Fruit fly (Drosophila melanogaster): Measurements from ENCODE around the gene CG4617.

CG4617 gene

dm6 chrX:7117729-7118128 is 13.4 kb upstream of the CG4617 start (continued):
- peak; percentile 79 for TF ChIP-seq CG10979 (tag; optimal IDR thresholded peaks at IDR 0.05)
- peak; percentile 31 for TF ChIP-seq tio (GFP tag; optimal IDR thresholded peaks at IDR 0.05)
- TF ChIP-seq CG4820 (GFP tag; optimal IDR thresholded peaks at IDR 0.05) = peak; percentile 53
- TF ChIP-seq Myb (GFP tag; optimal IDR thresholded peaks at IDR 0.05) = no peak
- TF ChIP-seq CG4282 (GFP tag; optimal IDR thresholded peaks at IDR 0.05) = no peak
- 0 out of 2 replicates have a peak, but pooled peaks have one; percentile 22 for TF ChIP-seq sens-2 (GFP tag; IDR thresholded peaks at IDR 0.05)
- TF ChIP-seq Eip74EF (GFP tag; optimal IDR thresholded peaks at IDR 0.05) = no peak
- no peak for TF ChIP-seq zfh2 (GFP tag; optimal IDR thresholded peaks at IDR 0.05)
- TF ChIP-seq Fer1 (GFP tag; optimal IDR thresholded peaks at IDR 0.05) = peak; percentile 81
- TF ChIP-seq CG4730 (GFP tag; IDR thresholded peaks at IDR 0.05) = peak; percentile 38; the same call in 1 of the 2 replicates
- TF ChIP-seq cas (GFP tag; IDR thresholded peaks at IDR 0.05) = no peak
- no peak for TF ChIP-seq Adf1 (GFP tag; IDR thresholded peaks at IDR 0.05)
- TF ChIP-seq CG6175 (GFP tag; IDR thresholded peaks at IDR 0.05) = no peak
- peak; percentile 54; the same call in 1 of the 2 replicates for TF ChIP-seq H2.0 (GFP tag; IDR thresholded peaks at IDR 0.05)
- no peak for TF ChIP-seq CG7928 (GFP tag; optimal IDR thresholded peaks at IDR 0.05)
- no peak for TF ChIP-seq tx (GFP tag; optimal IDR thresholded peaks at IDR 0.05)
- peak; percentile 9 for TF ChIP-seq CG4854 (GFP tag; optimal IDR thresholded peaks at IDR 0.05)
- no peak for TF ChIP-seq shn (GFP tag; optimal IDR thresholded peaks at IDR 0.05)
- peak; percentile 70 for TF ChIP-seq Hmr (GFP tag; optimal IDR thresholded peaks at IDR 0.05)
- TF ChIP-seq CG3726 (GFP tag; IDR thresholded peaks at IDR 0.05) = no peak
- no peak for TF ChIP-seq Neu2 (GFP tag; optimal IDR thresholded peaks at IDR 0.05; ENCODE audit: borderline replicate concordance)
- peak; percentile 57 for TF ChIP-seq ara (GFP tag; IDR thresholded peaks at IDR 0.05)
- TF ChIP-seq grau (tag; optimal IDR thresholded peaks at IDR 0.05) = peak; percentile 70
- TF ChIP-seq CG9797 (GFP tag; optimal IDR thresholded peaks at IDR 0.05) = no peak
- TF ChIP-seq CG15073 (GFP tag; optimal IDR thresholded peaks at IDR 0.05) = no peak
- peak; percentile 77 for TF ChIP-seq Nf-YB (GFP tag; optimal IDR thresholded peaks at IDR 0.05)
- TF ChIP-seq CG2129 (GFP tag; IDR thresholded peaks at IDR 0.05; ENCODE audit: partially characterized antibody) = no peak
- TF ChIP-seq pb (GFP tag; optimal IDR thresholded peaks at IDR 0.05) = no peak
- peak; percentile 77 for TF ChIP-seq unpg (GFP tag; optimal IDR thresholded peaks at IDR 0.05)
- TF ChIP-seq CG6683 (GFP tag; optimal IDR thresholded peaks at IDR 0.05) = peak; percentile 24
- TF ChIP-seq CG4328 (GFP tag; optimal IDR thresholded peaks at IDR 0.05) = peak; percentile 1
- no peak for TF ChIP-seq br (optimal IDR thresholded peaks at IDR 0.05)
- TF ChIP-seq zfh1 (GFP tag; IDR thresholded peaks at IDR 0.05) = peak; percentile 76; the same call in 2 of the 3 replicates
- TF ChIP-seq CG18599 (GFP tag; optimal IDR thresholded peaks at IDR 0.05) = peak; percentile 84
- TF ChIP-seq gce (GFP tag; IDR thresholded peaks at IDR 0.05) = 0 out of 3 replicates have a peak, but pooled peaks have one; percentile 50
- no peak for TF ChIP-seq zen2 (GFP tag; IDR thresholded peaks at IDR 0.05; ENCODE audit: partially characterized antibody)
- TF ChIP-seq CG31224 (GFP tag; IDR thresholded peaks at IDR 0.05) = no peak
- TF ChIP-seq CG13624 (GFP tag; optimal IDR thresholded peaks at IDR 0.05) = peak; percentile 29
- peak; percentile 63 for TF ChIP-seq scrt (GFP tag; optimal IDR thresholded peaks at IDR 0.05)
- TF ChIP-seq danr (GFP tag; IDR thresholded peaks at IDR 0.05) = 0 out of 2 replicates have a peak, but pooled peaks have one; percentile 15
- no peak for TF ChIP-seq CG8089 (GFP tag; optimal IDR thresholded peaks at IDR 0.05)
- TF ChIP-seq Max (GFP tag; optimal IDR thresholded peaks at IDR 0.05) = peak; percentile 46
- TF ChIP-seq Mad (GFP tag; optimal IDR thresholded peaks at IDR 0.05) = peak; percentile 38
- TF ChIP-seq unc-4 (GFP tag; IDR thresholded peaks at IDR 0.05; ENCODE audit: partially characterized antibody) = no peak
- peak; percentile 57 for TF ChIP-seq CG9817 (tag; optimal IDR thresholded peaks at IDR 0.05)
- peak; percentile 77 for TF ChIP-seq CG17829 (tag; optimal IDR thresholded peaks at IDR 0.05)
- no peak for TF ChIP-seq CG6654 (GFP tag; optimal IDR thresholded peaks at IDR 0.05)
- peak; percentile 44; the same call in 1 of the 2 replicates for TF ChIP-seq HLH3B (GFP tag; IDR thresholded peaks at IDR 0.05)
- TF ChIP-seq CG12659 (GFP tag; optimal IDR thresholded peaks at IDR 0.05) = peak; percentile 42
- TF ChIP-seq ERR (GFP tag; optimal IDR thresholded peaks at IDR 0.05) = no peak
- TF ChIP-seq al (GFP tag; IDR thresholded peaks at IDR 0.05) = no peak
- no peak for TF ChIP-seq Sin3A (optimal IDR thresholded peaks at IDR 0.05)

All from whole organism, embryonic.